Worm (Caenorhabditis elegans) whole organism, young adult: ENCODE results near the gene gskl-1.

Experiments
- nfya-2 ChIP-seq: fragments of 200-800 bp; sonication (Bioruptor generic); IDR thresholded peaks from 2 replicates; pipeline ENCODE4 v1.3.6; 2022; ENCODE audit warnings: missing genetic modification reagents, missing genetic modification characterization, missing compliant biosample characterization
- pha-4 ChIP-seq: fragments of 150-350 bp; sonication (generic microtip); optimal IDR thresholded peaks from 2 replicates; lab custom pipeline; 2014; ENCODE audit warnings: missing biosample characterization, missing genetic modification reagents, missing genetic modification characterization
- snpc-1.1 ChIP-seq: sonication (generic microtip); optimal IDR thresholded peaks from 2 replicates; lab custom pipeline; 2017; ENCODE audit warnings: missing genetic modification characterization, mild to moderate bottlenecking, missing compliant biosample characterization, antibody characterized with exemption, moderate library complexity, missing genotype, missing genetic modification reagents; ENCODE audit not compliant: insufficient read depth
- unc-62 ChIP-seq: fragments of 150-350 bp; optimal IDR thresholded peaks from 2 replicates; lab custom pipeline; 2014; ENCODE audit warnings: missing biosample characterization, missing genetic modification reagents, missing genetic modification characterization

ce11 chrII:10924669-10925068, 22.7 kb upstream of the gskl-1 start:
- TF ChIP-seq unc-62 (GFP tag; lab: Kevin White, UChicago), result no peak
- TF ChIP-seq pha-4 (tag; lab: Kevin White, UChicago), result no peak
- TF ChIP-seq nfya-2 (GFP tag; lab: Robert Waterston, UW), result no peak
- TF ChIP-seq snpc-1.1 (tag; lab: Kevin White, UChicago), result no peak
